Worm (Caenorhabditis elegans) whole organism, late embryonic: ENCODE data around the gene K11D12.12.
"Not testable (repeated sequence)": the region's sequence is repeated elsewhere in the genome, so short reads cannot be mapped to it uniquely, and the experiment has no call there.

Source experiments
- C38D4.7 ChIP-seq: fragments of 200-800 bp; sonication (Bioruptor generic); optimal IDR thresholded peaks from 2 replicates; lab custom pipeline; 2018; ENCODE audit warnings: mild to moderate bottlenecking, missing genetic modification characterization, moderate library complexity, missing compliant biosample characterization
- F13H6.1 ChIP-seq: sonication (generic microtip); optimal IDR thresholded peaks from 2 replicates; lab custom pipeline; 2016; ENCODE audit warnings: missing genetic modification characterization, missing compliant biosample characterization
- K02D7.2 ChIP-seq: sonication (generic microtip); optimal IDR thresholded peaks from 2 replicates; lab custom pipeline; 2017; ENCODE audit warnings: mild to moderate bottlenecking, missing genetic modification characterization, missing compliant biosample characterization
- T23F11.4 ChIP-seq: fragments of 200-800 bp; sonication (Bioruptor generic); optimal IDR thresholded peaks from 2 replicates; lab custom pipeline; 2018; ENCODE audit warnings: mild to moderate bottlenecking, missing genetic modification characterization, missing compliant biosample characterization
- ceh-18 ChIP-seq: sonication (generic microtip); optimal IDR thresholded peaks from 2 replicates; lab custom pipeline; 2016; ENCODE audit warnings: missing genetic modification characterization, missing compliant biosample characterization
- ceh-31 ChIP-seq: sonication (generic microtip); optimal IDR thresholded peaks from 2 replicates; lab custom pipeline; 2016; ENCODE audit warnings: missing genetic modification characterization, missing compliant biosample characterization
- ceh-45 ChIP-seq: fragments of 200-800 bp; sonication (Bioruptor generic); IDR thresholded peaks from 2 replicates; pipeline ENCODE4 v1.3.6; 2022; ENCODE audit warnings: missing genetic modification reagents, missing genetic modification characterization, missing compliant biosample characterization
- elt-4 ChIP-seq: sonication (generic microtip); optimal IDR thresholded peaks from 2 replicates; lab custom pipeline; 2016; ENCODE audit warnings: missing genetic modification characterization, missing compliant biosample characterization
- fkh-10 ChIP-seq: fragments of 150-350 bp; optimal IDR thresholded peaks from 2 replicates; lab custom pipeline; 2014; ENCODE audit warnings: missing biosample characterization, missing genetic modification reagents, missing genetic modification characterization
- fkh-6 ChIP-seq: sonication (generic microtip); optimal IDR thresholded peaks from 2 replicates; lab custom pipeline; 2016; ENCODE audit warnings: missing genetic modification characterization, missing compliant biosample characterization
- hlh-13 ChIP-seq: fragments of 200-800 bp; sonication (Bioruptor generic); optimal IDR thresholded peaks from 2 replicates; lab custom pipeline; 2018; ENCODE audit warnings: mild to moderate bottlenecking, missing genetic modification characterization, missing compliant biosample characterization
- hlh-15 ChIP-seq: sonication (generic microtip); optimal IDR thresholded peaks from 2 replicates; lab custom pipeline; 2016; ENCODE audit warnings: missing genetic modification characterization, missing compliant biosample characterization
- lim-6 ChIP-seq: sonication (generic microtip); optimal IDR thresholded peaks from 2 replicates; lab custom pipeline; 2016; ENCODE audit warnings: missing genetic modification characterization, missing compliant biosample characterization
- madf-2 ChIP-seq: sonication (generic microtip); optimal IDR thresholded peaks from 2 replicates; lab custom pipeline; 2017; ENCODE audit warnings: missing genetic modification characterization, missing compliant biosample characterization
- nfya-1 ChIP-seq: sonication (generic microtip); optimal IDR thresholded peaks from 2 replicates; lab custom pipeline; 2017; ENCODE audit warnings: missing genetic modification characterization, mild to moderate bottlenecking, missing compliant biosample characterization, antibody characterized with exemption, moderate library complexity
- nhr-232 ChIP-seq: sonication (generic microtip); optimal IDR thresholded peaks from 2 replicates; lab custom pipeline; 2016; ENCODE audit warnings: missing genetic modification characterization, missing compliant biosample characterization
- npax-4 ChIP-seq: sonication (generic microtip); optimal IDR thresholded peaks from 2 replicates; lab custom pipeline; 2016; ENCODE audit warnings: missing genetic modification characterization, missing compliant biosample characterization
- odd-2 ChIP-seq: sonication (generic microtip); optimal IDR thresholded peaks from 2 replicates; lab custom pipeline; 2017; ENCODE audit warnings: antibody characterized with exemption, mild to moderate bottlenecking, missing genetic modification characterization, missing compliant biosample characterization
- pax-1 ChIP-seq: fragments of 150-350 bp; optimal IDR thresholded peaks from 2 replicates; lab custom pipeline; 2014; ENCODE audit warnings: missing biosample characterization, missing genetic modification characterization
- sdc-2 ChIP-seq: sonication (generic microtip); optimal IDR thresholded peaks from 2 replicates; lab custom pipeline; 2016; ENCODE audit warnings: missing genotype, missing genetic modification characterization, missing compliant biosample characterization
- sox-2 ChIP-seq: fragments of 200-800 bp; sonication (Bioruptor generic); IDR thresholded peaks from 2 replicates; pipeline ENCODE4 v1.3.6; 2022; ENCODE audit warnings: missing genetic modification reagents, missing genetic modification characterization, missing compliant biosample characterization
- sox-4 ChIP-seq: sonication (generic microtip); optimal IDR thresholded peaks from 2 replicates; lab custom pipeline; 2017; ENCODE audit warnings: mild to moderate bottlenecking, missing genetic modification characterization, inconsistent platforms, missing compliant biosample characterization
- syd-9 ChIP-seq: sonication (generic microtip); optimal IDR thresholded peaks from 2 replicates; lab custom pipeline; 2016; ENCODE audit warnings: mild to moderate bottlenecking, missing genetic modification characterization, moderate library complexity, missing compliant biosample characterization
- tbx-7 ChIP-seq: sonication (generic microtip); optimal IDR thresholded peaks from 2 replicates; lab custom pipeline; 2016; ENCODE audit warnings: missing genotype, missing genetic modification characterization, missing compliant biosample characterization
- ttx-3 ChIP-seq: sonication (generic microtip); optimal IDR thresholded peaks from 2 replicates; lab custom pipeline; 2016; ENCODE audit warnings: missing genetic modification reagents, missing genetic modification characterization, missing compliant biosample characterization
- unc-3 ChIP-seq, 2 experiments: fragments of 200-800 bp in 1 of 2; sonication (Bioruptor generic) in 1 of 2; sonication (generic microtip) in 1 of 2; conservative IDR thresholded peaks in 1 of 2; optimal IDR thresholded peaks in 1 of 2; 2 replicates each; pipeline versions ENCODE4 v1.3.6 to Lab custom; 2016 to 2022; ENCODE audit warnings: missing compliant biosample characterization in 2 of 2, missing genetic modification characterization in 2 of 2, missing genetic modification reagents in 1 of 2
- unc-42 ChIP-seq: sonication (generic microtip); optimal IDR thresholded peaks from 2 replicates; lab custom pipeline; 2016; ENCODE audit warnings: missing genotype, missing genetic modification characterization, missing compliant biosample characterization
- unc-55 ChIP-seq: sonication (generic microtip); optimal IDR thresholded peaks from 2 replicates; lab custom pipeline; 2017; ENCODE audit warnings: missing biosample characterization, missing genetic modification reagents, missing genetic modification characterization
- zip-5 ChIP-seq: sonication (generic microtip); optimal IDR thresholded peaks from 2 replicates; lab custom pipeline; 2016; ENCODE audit warnings: missing genetic modification characterization, missing compliant biosample characterization

Gene K11D12.12

DNA sequence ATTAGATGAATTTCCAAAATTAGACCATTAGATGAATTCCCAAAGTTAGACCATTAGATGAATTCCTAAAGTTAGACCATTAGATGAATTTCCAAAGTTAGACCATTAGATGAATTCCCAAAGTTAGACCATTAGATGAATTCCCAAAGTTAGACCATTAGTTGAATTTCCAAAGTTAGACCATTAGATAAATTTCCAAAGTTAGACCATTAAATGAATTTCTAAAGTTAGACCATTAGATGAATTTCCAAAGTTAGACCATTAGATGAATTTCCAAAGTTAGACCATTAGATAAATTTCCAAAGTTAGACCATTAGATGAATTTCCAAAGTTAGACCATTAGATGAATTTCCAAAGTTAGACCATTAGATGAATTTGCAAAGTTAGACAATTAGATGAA is 23.3 kb downstream of the K11D12.12 start:
- TF ChIP-seq ceh-45 = peak; percentile 84
- TF ChIP-seq sox-2 (GFP tag; lab: Robert Waterston, UW) = 0 out of 2 replicates have a peak, but pooled peaks have one; percentile 40
- peak; percentile 60 for TF ChIP-seq unc-3 (GFP tag; conservative IDR thresholded peaks at IDR 0.05; lab: Robert Waterston, UW)
- TF ChIP-seq unc-3 (tag; optimal IDR thresholded peaks at IDR 0.05; lab: Kevin White, UChicago) = not testable (repeated sequence)

ce11 chrV:5080853-5081338 is 28.8 kb downstream of the K11D12.12 start, which contains the start of gene Y58A7A.3:
Gene Y58A7A.3, minus strand, starts transcription at chrV:5080903.
- TF ChIP-seq hlh-13 (GFP tag; lab: Kevin White, UChicago) (no peak), C38D4.7 (GFP tag; lab: Kevin White, UChicago) (no peak), odd-2 (tag; lab: Kevin White, UChicago) (no peak), syd-9 (tag; lab: Kevin White, UChicago) (no peak), nfya-1 (tag; lab: Kevin White, UChicago) (peak; percentile 20)

DNA sequence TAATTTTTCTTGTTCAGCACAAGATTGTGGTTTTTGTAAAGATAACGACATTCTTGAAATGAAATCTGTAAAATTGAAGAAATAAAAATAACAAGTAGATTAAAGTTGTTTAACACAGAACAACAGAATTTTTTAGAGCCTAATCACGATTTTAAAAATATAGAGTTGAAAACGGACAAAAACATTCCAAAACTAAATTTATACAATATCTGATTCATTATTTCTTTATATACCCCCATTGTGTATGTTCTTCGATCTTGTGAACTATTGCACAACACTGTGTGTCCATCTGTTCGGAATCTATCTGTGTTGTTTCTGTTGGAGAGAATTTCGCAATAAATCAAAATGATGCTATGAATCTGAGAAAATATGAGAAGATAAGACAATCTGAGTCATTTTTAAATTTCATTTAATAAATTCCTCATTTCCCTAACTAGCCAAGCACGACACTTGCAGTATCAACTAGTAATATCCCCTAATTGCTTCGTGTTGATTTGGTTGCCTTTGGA is 33.0 kb downstream of the K11D12.12 start, which contains the start of gene Y58A7A.4:
Gene Y58A7A.4 (minus strand): TSS at position 51 of the 509 bp plus-strand sequence.
- TF ChIP-seq npax-4 (tag; lab: Kevin White, UChicago) (no peak), hlh-13 (GFP tag; lab: Kevin White, UChicago) (no peak), hlh-15 (tag; lab: Kevin White, UChicago) (no peak), tbx-7 (tag; lab: Kevin White, UChicago) (no peak), unc-55 (GFP tag; lab: Kevin White, UChicago) (no peak), fkh-10 (no peak), ceh-18 (tag; lab: Kevin White, UChicago) (no peak), ttx-3 (tag; lab: Kevin White, UChicago) (no peak), zip-5 (tag; lab: Kevin White, UChicago) (no peak), madf-2 (no peak), pax-1 (tag; lab: Kevin White, UChicago) (no peak)

- TF ChIP-seq lim-6 (tag; lab: Kevin White, UChicago) (no peak), nhr-232 (tag; lab: Kevin White, UChicago) (no peak), sox-4 (tag; lab: Kevin White, UChicago) (no peak), sdc-2 (no peak), unc-42 (tag; lab: Kevin White, UChicago) (no peak), tbx-7 (tag; lab: Kevin White, UChicago) (no peak), elt-4 (tag; lab: Kevin White, UChicago) (no peak), F13H6.1 (tag; lab: Kevin White, UChicago) (no peak), fkh-6 (no peak), unc-55 (GFP tag; lab: Kevin White, UChicago) (no peak), K02D7.2 (tag; lab: Kevin White, UChicago) (no peak), T23F11.4 (GFP tag; lab: Kevin White, UChicago) (no peak), ceh-45 (no peak), fkh-10 (no peak), zip-5 (tag; lab: Kevin White, UChicago) (no peak)
- TF ChIP-seq, all 69 proteins: peak for 0
Observed at ce11 chrV:5086919-5087404, 34.9 kb downstream of the K11D12.12 start, which contains the start of gene Y58A7A.5. Gene Y58A7A.5, minus strand, starts transcription at chrV:5086969.

DNA sequence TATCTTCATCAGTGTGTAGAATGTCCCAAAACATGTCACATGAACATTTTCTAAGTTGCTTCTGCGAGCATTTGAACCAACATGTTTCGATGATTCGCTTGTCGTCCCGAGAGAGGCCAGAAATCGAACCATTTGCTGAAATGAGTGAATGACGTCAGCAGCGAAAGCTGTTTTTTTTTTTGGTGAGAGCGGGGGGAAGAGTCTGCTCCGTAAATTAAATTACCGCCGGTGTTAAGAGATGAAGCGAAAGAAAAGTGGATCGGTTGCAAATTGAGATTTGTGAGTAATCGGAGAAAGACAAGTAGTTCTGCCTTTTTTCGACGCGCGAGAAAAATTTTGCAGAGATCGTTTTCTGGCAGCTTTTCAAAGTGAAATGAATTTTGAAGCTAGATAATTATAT is 36.2 kb downstream of the K11D12.12 start:
- TF ChIP-seq unc-42 (tag; lab: Kevin White, UChicago) (peak; percentile 55), fkh-6 (no peak), ceh-31 (tag; lab: Kevin White, UChicago) (no peak)
